Fruit fly (Drosophila melanogaster) whole organism, embryonic: Measurements from ENCODE around the gene IntS10.

Experiments used
- Antp ChIP-seq: fragments of 200-800 bp; sonication (Bioruptor generic); optimal IDR thresholded peaks from 3 replicates; lab custom pipeline; 2016; ENCODE audit warnings: missing biosample characterization, missing genetic modification characterization
- Atf-2 ChIP-seq: fragments of 200-800 bp; sonication (Bioruptor generic); optimal IDR thresholded peaks from 2 replicates; lab custom pipeline; 2016; ENCODE audit warnings: missing biosample characterization, missing genetic modification characterization
- CG10565 ChIP-seq: fragments of 200-800 bp; sonication (Bioruptor generic); optimal IDR thresholded peaks from 3 replicates; lab custom pipeline; 2016; ENCODE audit warnings: missing biosample characterization, mild to moderate bottlenecking, missing genetic modification characterization
- CG10654 ChIP-seq: fragments of 200-800 bp; sonication (Bioruptor generic); optimal IDR thresholded peaks from 2 replicates; lab custom pipeline; 2016; ENCODE audit warnings: missing biosample characterization, missing genetic modification characterization
- CG11696 ChIP-seq: fragments of 200-800 bp; sonication (Bioruptor generic); IDR thresholded peaks from 2 replicates; pipeline ENCODE4 v1.3.6; 2022; ENCODE audit warnings: missing biosample characterization, missing genetic modification characterization
- CG1233 ChIP-seq: fragments of 200-800 bp; sonication (Bioruptor generic); optimal IDR thresholded peaks from 4 replicates; lab custom pipeline; 2018; ENCODE audit warnings: missing biosample characterization, mild to moderate bottlenecking, missing genetic modification characterization
- CG13296 ChIP-seq: fragments of 200-800 bp; sonication (Bioruptor generic); optimal IDR thresholded peaks from 3 replicates; lab custom pipeline; 2018; ENCODE audit warnings: missing biosample characterization, mild to moderate bottlenecking, missing genetic modification characterization
- CG13624 ChIP-seq: fragments of 200-800 bp; sonication (Bioruptor generic); optimal IDR thresholded peaks from 2 replicates; lab custom pipeline; 2016; ENCODE audit warnings: missing biosample characterization, missing genetic modification characterization
- CG17568 ChIP-seq: fragments of 200-800 bp; sonication (Bioruptor generic); optimal IDR thresholded peaks from 2 replicates; lab custom pipeline; 2018; ENCODE audit warnings: missing biosample characterization, mild to moderate bottlenecking, missing genetic modification characterization, moderate library complexity
- CG17912 ChIP-seq: fragments of 200-800 bp; sonication (Bioruptor generic); optimal IDR thresholded peaks from 2 replicates; lab custom pipeline; 2018; ENCODE audit warnings: missing biosample characterization, mild to moderate bottlenecking, missing genetic modification characterization
- CG30431 ChIP-seq: fragments of 200-800 bp; sonication (Bioruptor generic); optimal IDR thresholded peaks from 2 replicates; lab custom pipeline; 2017; ENCODE audit warnings: missing biosample characterization, missing genetic modification characterization
- CG3407 ChIP-seq: fragments of 200-800 bp; sonication (Bioruptor generic); optimal IDR thresholded peaks from 2 replicates; lab custom pipeline; 2018; ENCODE audit warnings: missing biosample characterization, mild to moderate bottlenecking, missing genetic modification characterization
- CG4730 ChIP-seq: fragments of 200-800 bp; sonication (Bioruptor generic); IDR thresholded peaks from 2 replicates; pipeline ENCODE4 v1.3.6; 2022; ENCODE audit warnings: missing biosample characterization, missing genetic modification characterization
- CG5953 ChIP-seq: fragments of 200-800 bp; sonication (Bioruptor generic); IDR thresholded peaks from 2 replicates; pipeline ENCODE4 v1.3.6; 2022; ENCODE audit warnings: missing biosample characterization, missing genetic modification characterization
- CG6791 ChIP-seq: fragments of 200-800 bp; sonication (Bioruptor generic); IDR thresholded peaks from 3 replicates; pipeline ENCODE4 v1.3.6; 2022; ENCODE audit warnings: missing biosample characterization, missing genetic modification characterization; ENCODE audit not compliant: partially characterized antibody
- CG7271 ChIP-seq: fragments of 200-800 bp; sonication (Bioruptor generic); optimal IDR thresholded peaks from 2 replicates; lab custom pipeline; 2018; ENCODE audit warnings: missing biosample characterization, mild to moderate bottlenecking, missing genetic modification characterization, moderate library complexity
- CG7556 ChIP-seq: fragments of 200-800 bp; sonication (Bioruptor generic); optimal IDR thresholded peaks from 2 replicates; lab custom pipeline; 2017; ENCODE audit warnings: missing biosample characterization, mild to moderate bottlenecking, missing genetic modification characterization
- CG7963 ChIP-seq: fragments of 200-800 bp; sonication (Bioruptor generic); IDR thresholded peaks from 3 replicates; pipeline ENCODE4 v1.3.6; 2022; ENCODE audit warnings: missing biosample characterization, missing genetic modification characterization; ENCODE audit not compliant: partially characterized antibody
- Dbx ChIP-seq: fragments of 200-800 bp; sonication (Bioruptor generic); IDR thresholded peaks from 3 replicates; pipeline ENCODE4 v1.3.6; 2022; ENCODE audit warnings: missing biosample characterization, missing genetic modification characterization
- Dip3 ChIP-seq: fragments of 200-800 bp; sonication (Bioruptor generic); optimal IDR thresholded peaks from 3 replicates; lab custom pipeline; 2016; ENCODE audit warnings: missing biosample characterization, missing genetic modification characterization
- Ets65A ChIP-seq: fragments of 200-800 bp; sonication (Bioruptor generic); peaks from one replicate; lab custom pipeline; 2016; ENCODE audit warnings: missing biosample characterization, missing genetic modification characterization
- Fer3 ChIP-seq: fragments of 200-800 bp; sonication (Bioruptor generic); optimal IDR thresholded peaks from 2 replicates; lab custom pipeline; 2018; ENCODE audit warnings: missing biosample characterization, mild to moderate bottlenecking, missing genetic modification characterization, moderate library complexity
- HmgZ ChIP-seq: fragments of 200-800 bp; sonication (Bioruptor generic); optimal IDR thresholded peaks from 2 replicates; lab custom pipeline; 2018; ENCODE audit warnings: missing biosample characterization, mild to moderate bottlenecking, missing genetic modification characterization
- MBD-R2 ChIP-seq: fragments of 200-800 bp; sonication (Bioruptor generic); IDR thresholded peaks from 2 replicates; pipeline ENCODE4 v1.3.6; 2022; ENCODE audit warnings: missing biosample characterization, missing genetic modification characterization
- MTF-1 ChIP-seq: fragments of 200-800 bp; sonication (Bioruptor generic); optimal IDR thresholded peaks from 2 replicates; lab custom pipeline; 2018; ENCODE audit warnings: missing biosample characterization, mild to moderate bottlenecking, missing genetic modification characterization, borderline replicate concordance
- Sry-δ ChIP-seq: fragments of 200-800 bp; sonication (Bioruptor generic); optimal IDR thresholded peaks from 2 replicates; lab custom pipeline; 2016; ENCODE audit warnings: missing biosample characterization, missing genetic modification characterization
- ac ChIP-seq: fragments of 200-800 bp; sonication (Bioruptor generic); optimal IDR thresholded peaks from 3 replicates; lab custom pipeline; 2017; ENCODE audit warnings: missing biosample characterization, mild to moderate bottlenecking, missing genetic modification characterization
- amos ChIP-seq: fragments of 200-800 bp; sonication (Bioruptor generic); IDR thresholded peaks from 2 replicates; pipeline ENCODE4 v1.3.6; 2022; ENCODE audit warnings: missing biosample characterization, missing genetic modification characterization; ENCODE audit not compliant: partially characterized antibody
- ato ChIP-seq: fragments of 200-800 bp; sonication (Bioruptor generic); IDR thresholded peaks from 2 replicates; pipeline ENCODE4 v1.3.6; 2022; ENCODE audit warnings: missing biosample characterization, missing genetic modification characterization; ENCODE audit not compliant: partially characterized antibody
- dmrt11E ChIP-seq: fragments of 200-800 bp; sonication (Bioruptor generic); optimal IDR thresholded peaks from 3 replicates; lab custom pipeline; 2018; ENCODE audit warnings: missing biosample characterization, mild to moderate bottlenecking, missing genetic modification characterization, moderate library complexity
- dpn ChIP-seq, 2 experiments: fragments of 200-800 bp; sonication (Bioruptor generic); optimal IDR thresholded peaks; 3 replicates each; lab custom pipeline; 2016; ENCODE audit warnings: missing biosample characterization in 2 of 2, missing genetic modification characterization in 2 of 2
- ewg ChIP-seq: fragments of 200-800 bp; sonication (Bioruptor generic); optimal IDR thresholded peaks from 3 replicates; lab custom pipeline; 2017; ENCODE audit warnings: mild to moderate bottlenecking, missing biosample characterization, missing genetic modification reagents, missing genetic modification characterization
- gfzf ChIP-seq: fragments of 200-800 bp; sonication (Bioruptor generic); optimal IDR thresholded peaks from 2 replicates; lab custom pipeline; 2016; ENCODE audit warnings: missing biosample characterization, mild to moderate bottlenecking, missing genetic modification characterization, moderate library complexity
- grau ChIP-seq: fragments of 200-800 bp; optimal IDR thresholded peaks from 3 replicates; lab custom pipeline; 2019; ENCODE audit warnings: missing biosample characterization, mild to moderate bottlenecking, missing genetic modification characterization, moderate library complexity
- gsb ChIP-seq: fragments of 200-800 bp; sonication (Bioruptor generic); IDR thresholded peaks from 2 replicates; pipeline ENCODE4 v1.3.6; 2022; ENCODE audit warnings: missing biosample characterization, missing genetic modification characterization
- hbn ChIP-seq: fragments of 200-800 bp; sonication (Bioruptor generic); IDR thresholded peaks from 2 replicates; pipeline ENCODE4 v1.3.6; 2022; ENCODE audit warnings: missing biosample characterization, missing genetic modification characterization; ENCODE audit not compliant: partially characterized antibody
- jumu ChIP-seq: fragments of 200-800 bp; sonication (Bioruptor generic); optimal IDR thresholded peaks from 3 replicates; lab custom pipeline; 2016; ENCODE audit warnings: missing biosample characterization, missing genetic modification characterization
- nerfin-1 ChIP-seq: fragments of 200-800 bp; sonication (Bioruptor generic); optimal IDR thresholded peaks from 3 replicates; lab custom pipeline; 2019; ENCODE audit warnings: missing biosample characterization, mild to moderate bottlenecking, missing genetic modification characterization, moderate library complexity
- nmo ChIP-seq: fragments of 200-800 bp; sonication (Bioruptor generic); optimal IDR thresholded peaks from 2 replicates; lab custom pipeline; 2018; ENCODE audit warnings: missing biosample characterization, mild to moderate bottlenecking, missing genetic modification characterization, moderate library complexity
- phol ChIP-seq: fragments of 200-800 bp; sonication (Bioruptor generic); optimal IDR thresholded peaks from 3 replicates; lab custom pipeline; 2018; ENCODE audit warnings: missing biosample characterization, mild to moderate bottlenecking, missing genetic modification characterization, moderate library complexity
- prd ChIP-seq, 3 experiments: fragments of >200 bp in 2 of 3; fragments of 200-800 bp in 1 of 3; sonication (Bioruptor generic) in 1 of 3; optimal IDR thresholded peaks in 2 of 3; IDR thresholded peaks in 1 of 3; 2 replicates in 2 of 3; 3 replicates in 1 of 3; pipeline versions ENCODE4 v1.3.6 to Lab custom; 2017 to 2022; ENCODE audit warnings: missing biosample characterization in 1 of 3, missing genetic modification characterization in 1 of 3
- psq ChIP-seq: fragments of 200-800 bp; sonication (Bioruptor generic); optimal IDR thresholded peaks from 2 replicates; lab custom pipeline; 2017; ENCODE audit warnings: missing biosample characterization, missing genetic modification characterization
- pzg ChIP-seq: fragments of 200-800 bp; sonication (Bioruptor generic); optimal IDR thresholded peaks from 3 replicates; lab custom pipeline; 2018; ENCODE audit warnings: missing biosample characterization, mild to moderate bottlenecking, missing genetic modification characterization, moderate library complexity
- rib ChIP-seq: fragments of 200-800 bp; sonication (Bioruptor generic); IDR thresholded peaks from 2 replicates; pipeline ENCODE4 v1.3.6; 2022; ENCODE audit warnings: missing biosample characterization, missing genetic modification characterization
- run ChIP-seq: fragments of 200-800 bp; sonication (Bioruptor generic); optimal IDR thresholded peaks from 3 replicates; lab custom pipeline; 2018; ENCODE audit warnings: missing biosample characterization, mild to moderate bottlenecking, missing genetic modification characterization
- sob ChIP-seq: fragments of 200-800 bp; sonication (Bioruptor generic); IDR thresholded peaks from 2 replicates; pipeline ENCODE4 v1.3.6; 2022; ENCODE audit warnings: missing biosample characterization, missing genetic modification characterization
- tgo ChIP-seq: fragments of 200-800 bp; sonication (Bioruptor generic); IDR thresholded peaks from 3 replicates; pipeline ENCODE4 v1.3.6; 2022; ENCODE audit warnings: missing biosample characterization, missing genetic modification characterization
- tll ChIP-seq, 2 experiments: fragments of 200-800 bp in 1 of 2; fragments of >200 bp in 1 of 2; sonication (Bioruptor generic) in 1 of 2; optimal IDR thresholded peaks; 2 replicates each; lab custom pipeline; 2017 to 2019; ENCODE audit warnings: missing biosample characterization in 2 of 2, missing genetic modification characterization in 2 of 2, mild to moderate bottlenecking in 1 of 2, moderate library complexity in 1 of 2
- zen2 ChIP-seq: fragments of 200-800 bp; sonication (Bioruptor generic); IDR thresholded peaks from 3 replicates; pipeline ENCODE4 v1.3.6; 2022; ENCODE audit warnings: missing biosample characterization, missing genetic modification characterization; ENCODE audit not compliant: partially characterized antibody

The IntS10 gene

dm6 chr3L:3811089-3811488 lies 4.6 kb downstream of the IntS10 start, which contains the start of the genes CG32263 and PIG-B (continued):
- TF ChIP-seq tll (GFP tag; optimal IDR thresholded peaks at IDR 0.05; lab: Kevin White, UChicago) (no peak), amos (GFP tag; lab: Robert Waterston, UW) (peak; percentile 70), CG6791 (GFP tag; lab: Robert Waterston, UW) (peak; percentile 91), MBD-R2 (GFP tag; lab: Robert Waterston, UW) (peak; percentile 81), CG4730 (GFP tag; lab: Robert Waterston, UW) (no peak), grau (tag; lab: Kevin White, UChicago) (peak; percentile 24), zen2 (GFP tag; lab: Robert Waterston, UW) (peak; percentile 86), Atf-2 (GFP tag; lab: Kevin White, UChicago) (no peak), rib (GFP tag; lab: Robert Waterston, UW) (no peak), CG7271 (no peak), Dbx (GFP tag; lab: Robert Waterston, UW) (peak; percentile 8; the same call in 1 of the 3 replicates), pzg (peak; percentile 78), CG7556 (no peak), CG7963 (GFP tag; lab: Robert Waterston, UW) (peak; percentile 51; the same call in 2 of the 3 replicates), CG17912 (GFP tag; lab: Kevin White, UChicago) (no peak), CG10654 (no peak), CG3407 (GFP tag; lab: Kevin White, UChicago) (no peak), CG10565 (GFP tag; lab: Kevin White, UChicago) (no peak), ac (no peak), gfzf (GFP tag; lab: Kevin White, UChicago) (peak; percentile 83), CG30431 (GFP tag; lab: Kevin White, UChicago) (no peak), CG13624 (GFP tag; lab: Kevin White, UChicago) (peak; percentile 32), phol (tag; lab: Kevin White, UChicago) (peak; percentile 33), CG17568 (GFP tag; lab: Kevin White, UChicago) (no peak), ewg (GFP tag; lab: Kevin White, UChicago) (no peak), Dip3 (GFP tag; lab: Kevin White, UChicago) (no peak), jumu (GFP tag; lab: Kevin White, UChicago) (peak; percentile 45), nerfin-1 (tag; lab: Kevin White, UChicago) (no peak), HmgZ (tag; lab: Kevin White, UChicago) (peak; percentile 41), CG11696 (no peak), Ets65A (GFP tag; lab: Kevin White, UChicago) (no peak), ato (peak; percentile 50; the same call in 1 of the 2 replicates), Antp (GFP tag; lab: Kevin White, UChicago) (no peak), dmrt11E (tag; lab: Kevin White, UChicago) (no peak), prd (optimal IDR thresholded peaks at IDR 0.05; lab: Kevin White, UChicago) (no peak), prd (GFP tag; IDR thresholded peaks at IDR 0.05; lab: Robert Waterston, UW) (0 out of 3 replicates have a peak, but pooled peaks have one; percentile 13), hbn (GFP tag; lab: Robert Waterston, UW) (peak; percentile 69), psq (peak; percentile 85), tgo (no peak), Sry-δ (peak; percentile 60), nmo (GFP tag; lab: Kevin White, UChicago) (peak; percentile 26), gsb (GFP tag; lab: Robert Waterston, UW) (no peak), CG13296 (GFP tag; lab: Kevin White, UChicago) (no peak), sob (GFP tag; lab: Robert Waterston, UW) (0 out of 2 replicates have a peak, but pooled peaks have one; percentile 10), CG1233 (GFP tag; lab: Kevin White, UChicago) (no peak), CG5953 (GFP tag; lab: Robert Waterston, UW) (no peak), Fer3 (tag; lab: Kevin White, UChicago) (no peak), dpn (GFP tag; optimal IDR thresholded peaks at IDR 0.05; lab: Kevin White, UChicago) (no peak), run (tag; lab: Kevin White, UChicago) (peak; percentile 1), MTF-1 (no peak)
